Fruit fly (Drosophila melanogaster): Measurements from ENCODE around the gene b.

DNA sequence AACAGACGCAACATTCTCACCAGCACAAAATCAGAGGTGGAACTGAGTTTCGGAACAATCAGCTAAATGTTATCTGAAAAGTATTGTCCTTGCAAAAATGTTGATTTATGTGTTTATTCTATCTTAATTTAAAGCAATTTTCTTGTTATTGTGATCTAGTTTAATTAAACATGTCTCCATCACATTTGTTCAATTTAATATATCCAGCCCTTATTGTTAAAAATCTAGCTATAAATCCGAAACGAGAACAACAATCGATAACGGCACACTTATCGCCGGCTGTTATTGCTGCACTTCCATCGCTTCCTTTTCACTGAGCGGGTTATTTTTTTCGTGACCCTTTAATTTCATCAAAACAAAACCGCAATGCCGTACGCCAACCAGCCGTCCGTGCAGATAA, 12.0 kb downstream of the b start, which contains the start of the genes GatC, PolG2 and Polr2C:
- TF ChIP-seq psq (optimal IDR thresholded peaks at IDR 0.05) (no peak), insv (optimal IDR thresholded peaks at IDR 0.05) (no peak), ttk (optimal IDR thresholded peaks at IDR 0.05) (no peak), h (optimal IDR thresholded peaks at IDR 0.05) (no peak), Myc (optimal IDR thresholded peaks at IDR 0.05) (no peak)

All from Kc167 (cell line).